Fruit fly (Drosophila melanogaster): Measurements from ENCODE around the gene Jhbp1.
A peak's percentile ranks its signal among the peaks of the same experiment; 100 is the strongest.

Jhbp1 gene

dm6 chr3R:4952571-4952929 lies 12.7 kb upstream of the Jhbp1 start, which contains the start of gene Ubc6 (continued):
- TF ChIP-seq CG34406 (GFP tag; optimal IDR thresholded peaks at IDR 0.05) (no peak), Eip78C (GFP tag) (no peak), CG9139 (GFP tag; optimal IDR thresholded peaks at IDR 0.05) (no peak), esn (GFP tag; optimal IDR thresholded peaks at IDR 0.05) (peak; percentile 61), CG6792 (GFP tag; optimal IDR thresholded peaks at IDR 0.05) (peak; percentile 23), spab (GFP tag; optimal IDR thresholded peaks at IDR 0.05) (no peak), Blimp-1 (GFP tag; optimal IDR thresholded peaks at IDR 0.05) (no peak), Smox (GFP tag; optimal IDR thresholded peaks at IDR 0.05) (peak; percentile 59), CG15336 (GFP tag; IDR thresholded peaks at IDR 0.05) (no peak), Hr38 (GFP tag; optimal IDR thresholded peaks at IDR 0.05) (no peak), CG11294 (GFP tag; IDR thresholded peaks at IDR 0.05) (no peak), topi (GFP tag; optimal IDR thresholded peaks at IDR 0.05) (peak; percentile 48), Hr4 (GFP tag; optimal IDR thresholded peaks at IDR 0.05) (peak; percentile 30), CG1621 (tag; optimal IDR thresholded peaks at IDR 0.05) (peak; percentile 53), Eip93F (GFP tag; optimal IDR thresholded peaks at IDR 0.05) (no peak), CG8632 (GFP tag; optimal IDR thresholded peaks at IDR 0.05) (no peak), CG11902 (GFP tag; optimal IDR thresholded peaks at IDR 0.05) (peak; percentile 33), Sox14 (GFP tag; optimal IDR thresholded peaks at IDR 0.05) (peak; percentile 68), Lpt (GFP tag; optimal IDR thresholded peaks at IDR 0.05) (no peak), Hr39 (GFP tag; optimal IDR thresholded peaks at IDR 0.05) (peak; percentile 76), lz (GFP tag; optimal IDR thresholded peaks at IDR 0.05) (peak; percentile 67), CG7368 (GFP tag; optimal IDR thresholded peaks at IDR 0.05) (peak; percentile 42), Sox102F (GFP tag; optimal IDR thresholded peaks at IDR 0.05) (peak; percentile 24), Ets21C (GFP tag; optimal IDR thresholded peaks at IDR 0.05) (peak; percentile 60), OdsH (GFP tag; optimal IDR thresholded peaks at IDR 0.05) (peak; percentile 62), Eip75B (GFP tag; optimal IDR thresholded peaks at IDR 0.05) (peak; percentile 49), dsx (GFP tag; optimal IDR thresholded peaks at IDR 0.05; ENCODE audit: poor library complexity, severe bottlenecking) (no peak), cyc (GFP tag; optimal IDR thresholded peaks at IDR 0.05) (peak; percentile 66), svp (GFP tag) (peak; percentile 77), Gug (GFP tag; IDR thresholded peaks at IDR 0.05) (no peak), eg (GFP tag; IDR thresholded peaks at IDR 0.05) (no peak), CG10631 (GFP tag; optimal IDR thresholded peaks at IDR 0.05) (peak; percentile 49), CG3919 (GFP tag; optimal IDR thresholded peaks at IDR 0.05) (peak; percentile 64), vri (GFP tag; optimal IDR thresholded peaks at IDR 0.05) (peak; percentile 32), CG3032 (tag; optimal IDR thresholded peaks at IDR 0.05) (peak; percentile 48), pdm3 (GFP tag; optimal IDR thresholded peaks at IDR 0.05) (peak; percentile 66), CG11762 (GFP tag; optimal IDR thresholded peaks at IDR 0.05; ENCODE audit: insufficient read depth) (no peak), CG16779 (tag; optimal IDR thresholded peaks at IDR 0.05) (no peak), Ets96B (tag; optimal IDR thresholded peaks at IDR 0.05) (no peak)

- no peak for TF ChIP-seq vri (GFP tag; optimal IDR thresholded peaks at IDR 0.05)
- no peak for TF ChIP-seq dsx (GFP tag; optimal IDR thresholded peaks at IDR 0.05; ENCODE audit: poor library complexity, severe bottlenecking)
- no peak for TF ChIP-seq CG4318 (GFP tag; optimal IDR thresholded peaks at IDR 0.05)
- TF ChIP-seq Blimp-1 (GFP tag; optimal IDR thresholded peaks at IDR 0.05) = no peak
- no peak for TF ChIP-seq Hr4 (GFP tag; optimal IDR thresholded peaks at IDR 0.05)
- no peak for TF ChIP-seq CG3919 (GFP tag; optimal IDR thresholded peaks at IDR 0.05)
- no peak for TF ChIP-seq Lpt (GFP tag; optimal IDR thresholded peaks at IDR 0.05)
- TF ChIP-seq CG32006 (GFP tag; optimal IDR thresholded peaks at IDR 0.05) = no peak
- TF ChIP-seq svp (GFP tag) = no peak
- no peak for TF ChIP-seq acj6 (GFP tag; optimal IDR thresholded peaks at IDR 0.05)
Observed at dm6 chr3R:4955152-4955551, 10.1 kb upstream of the Jhbp1 start, which contains the start of gene Jhbp3. Jhbp3 (minus strand) TSS chr3R:4955252.

Data from whole organism, prepupa.